Worm (Caenorhabditis elegans) whole organism, early embryonic: ENCODE data around the gene ugt-5.

Experiments
- B0310.2 ChIP-seq: sonication (generic microtip); optimal IDR thresholded peaks from 2 replicates; lab custom pipeline; 2016; ENCODE audit warnings: mild to moderate bottlenecking, missing genetic modification characterization, missing compliant biosample characterization
- F13C5.2 ChIP-seq: sonication (generic microtip); optimal IDR thresholded peaks from 2 replicates; lab custom pipeline; 2017; ENCODE audit warnings: mild to moderate bottlenecking, missing genetic modification characterization, inconsistent platforms, missing compliant biosample characterization
- aly-1 ChIP-seq: sonication (generic microtip); optimal IDR thresholded peaks from 2 replicates; lab custom pipeline; 2016; ENCODE audit warnings: missing genetic modification characterization, missing compliant biosample characterization
- ama-1 ChIP-seq: fragments of 150-350 bp; optimal IDR thresholded peaks from 2 replicates; lab custom pipeline; 2014
- ceh-13 ChIP-seq: fragments of 200-800 bp; sonication (Bioruptor generic); optimal IDR thresholded peaks from 2 replicates; lab custom pipeline; 2018; ENCODE audit warnings: mild to moderate bottlenecking, missing genetic modification characterization, missing compliant biosample characterization
- ceh-36 ChIP-seq: sonication (generic microtip); optimal IDR thresholded peaks from 2 replicates; lab custom pipeline; 2016; ENCODE audit warnings: missing genetic modification characterization, inconsistent platforms, missing compliant biosample characterization
- ets-7 ChIP-seq: sonication (generic microtip); optimal IDR thresholded peaks from 2 replicates; lab custom pipeline; 2016; ENCODE audit warnings: missing genotype, missing genetic modification characterization, missing compliant biosample characterization
- flt-1 ChIP-seq: fragments of 200-800 bp; sonication (Bioruptor generic); IDR thresholded peaks from 2 replicates; pipeline ENCODE4 v1.3.6; 2022; ENCODE audit warnings: missing genetic modification characterization, missing compliant biosample characterization
- hmbx-1 ChIP-seq: sonication (generic microtip); optimal IDR thresholded peaks from 2 replicates; lab custom pipeline; 2016; ENCODE audit warnings: mild to moderate bottlenecking, missing genetic modification characterization, missing compliant biosample characterization
- hmg-4 ChIP-seq: fragments of 200-800 bp; sonication (Bioruptor generic); optimal IDR thresholded peaks from 2 replicates; lab custom pipeline; 2018; ENCODE audit warnings: mild to moderate bottlenecking, missing genetic modification characterization, missing compliant biosample characterization
- hnd-1 ChIP-seq: sonication (generic microtip); optimal IDR thresholded peaks from 2 replicates; lab custom pipeline; 2016; ENCODE audit warnings: missing genetic modification characterization, missing compliant biosample characterization
- pes-1 ChIP-seq: fragments of 200-800 bp; sonication (Bioruptor generic); IDR thresholded peaks from 2 replicates; pipeline ENCODE4 v1.3.6; 2022; ENCODE audit warnings: missing genetic modification reagents, missing genetic modification characterization, missing compliant biosample characterization
- scrt-1 ChIP-seq: fragments of 200-800 bp; sonication (Bioruptor generic); IDR thresholded peaks from 2 replicates; pipeline ENCODE4 v1.3.6; 2022; ENCODE audit warnings: missing genetic modification characterization, missing compliant biosample characterization
- sea-1 ChIP-seq: fragments of 200-800 bp; sonication (Bioruptor generic); conservative IDR thresholded peaks from 2 replicates; pipeline ENCODE4 v1.3.6; 2022; ENCODE audit warnings: missing genetic modification characterization, missing compliant biosample characterization
- tbx-11 ChIP-seq: fragments of 200-800 bp; sonication (Bioruptor generic); IDR thresholded peaks from 2 replicates; pipeline ENCODE4 v1.3.6; 2022; ENCODE audit warnings: missing genetic modification characterization, missing compliant biosample characterization
- tbx-37 ChIP-seq: fragments of 200-800 bp; sonication (Bioruptor generic); conservative IDR thresholded peaks from 2 replicates; pipeline ENCODE4 v1.3.6; 2022; ENCODE audit warnings: missing genetic modification reagents, missing genetic modification characterization, missing compliant biosample characterization
- tra-4 ChIP-seq: sonication (generic microtip); optimal IDR thresholded peaks from 2 replicates; lab custom pipeline; 2017; ENCODE audit warnings: missing genetic modification characterization, missing compliant biosample characterization

ugt-5 gene

DNA sequence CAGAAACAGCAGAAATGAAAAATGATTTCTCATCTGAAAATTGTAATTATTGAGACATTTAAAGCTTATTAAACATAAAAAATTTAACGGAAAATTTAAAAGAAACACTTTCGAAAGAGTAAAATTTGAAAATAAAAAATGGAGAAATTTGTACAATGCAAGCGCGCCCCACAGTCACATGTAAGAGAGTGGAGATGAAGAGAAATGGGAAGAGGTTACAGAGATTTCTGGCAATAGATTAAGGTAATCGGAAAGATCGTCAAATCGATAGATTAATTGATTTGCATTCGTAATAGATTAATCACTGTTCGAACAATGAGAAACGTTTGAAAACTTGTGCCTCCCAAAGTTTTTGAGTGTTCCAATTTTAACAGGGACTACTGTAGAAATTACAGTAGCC, 45.3 kb downstream of the ugt-5 start, which contains the start of gene C15C8.4:
TSS of gene C15C8.4 (minus strand) at position 33 of the 400 bp plus-strand sequence.
- no peak for TF ChIP-seq pes-1 (GFP tag; lab: Robert Waterston, UW)
- TF ChIP-seq flt-1: no peak

DNA sequence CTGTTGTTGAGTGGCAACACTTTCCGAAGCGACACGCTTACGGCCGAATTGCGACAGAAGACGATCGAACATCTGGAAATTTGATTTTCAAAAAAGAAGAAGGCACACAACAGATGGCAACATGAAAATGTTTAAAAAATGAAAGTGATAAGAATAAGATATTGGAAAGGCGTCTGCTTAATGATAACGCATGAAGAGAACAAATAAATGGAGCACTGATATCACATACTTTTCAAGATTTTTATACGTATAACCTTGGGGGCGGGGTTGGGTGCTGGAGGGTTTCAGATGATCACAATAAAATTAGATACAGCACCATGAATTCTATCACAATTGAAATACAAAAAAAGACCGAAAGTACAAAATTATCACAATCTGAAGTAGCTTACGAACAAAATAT, 47.8 kb downstream of the ugt-5 start, which contains the start of gene C15C8.7:
TSS of gene C15C8.7 (minus strand) at position 72 of the 400 bp plus-strand sequence.
- TF ChIP-seq ets-7 (tag; lab: Kevin White, UChicago) (no peak), sea-1 (GFP tag; lab: Robert Waterston, UW) (no peak), ceh-36 (tag; lab: Kevin White, UChicago) (no peak), flt-1 (no peak), aly-1 (tag; lab: Kevin White, UChicago) (no peak), scrt-1 (no peak), tbx-11 (GFP tag; lab: Robert Waterston, UW) (no peak), tra-4 (tag; lab: Kevin White, UChicago) (no peak), F13C5.2 (tag; lab: Kevin White, UChicago) (no peak), ceh-13 (GFP tag; lab: Kevin White, UChicago) (no peak), tbx-37 (GFP tag; lab: Robert Waterston, UW) (no peak), pes-1 (GFP tag; lab: Robert Waterston, UW) (no peak), ama-1 (no peak), hmg-4 (GFP tag; lab: Kevin White, UChicago) (no peak), hnd-1 (tag; lab: Kevin White, UChicago) (no peak), hmbx-1 (no peak)

DNA sequence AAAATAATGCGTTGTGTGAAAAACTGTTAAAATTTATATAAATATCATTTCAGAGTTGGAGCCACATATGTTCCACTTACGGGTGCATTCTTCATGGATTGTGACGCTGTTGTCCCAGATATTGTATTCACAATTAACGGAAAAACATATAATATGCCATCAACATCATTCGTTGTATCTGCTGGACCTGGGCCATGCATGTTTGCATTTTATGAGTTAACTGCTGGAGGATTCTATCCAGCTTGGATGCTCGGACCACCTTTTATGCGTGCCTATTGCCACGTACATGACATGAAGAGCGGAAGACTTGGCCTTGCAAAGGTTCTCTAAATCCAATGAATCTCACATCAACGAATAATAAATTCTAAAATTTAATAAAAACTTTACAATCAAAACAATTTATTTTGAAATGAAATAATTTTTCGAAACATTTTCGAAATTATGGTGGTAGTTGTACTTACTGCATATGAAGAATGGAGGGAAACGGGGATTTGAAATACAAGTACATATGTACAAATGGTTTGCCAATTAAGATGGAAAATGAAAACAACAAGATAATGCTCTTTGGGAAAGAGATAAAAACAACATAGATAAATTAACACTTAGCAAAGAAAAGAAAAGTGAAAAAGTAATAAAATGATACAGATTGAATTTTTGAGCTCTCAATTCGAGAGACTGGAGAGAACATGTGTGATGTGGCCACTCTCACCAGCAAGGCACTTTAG, 48.8 kb downstream of the ugt-5 start:
- no peak for TF ChIP-seq pes-1 (GFP tag; lab: Robert Waterston, UW)
- no peak for TF ChIP-seq aly-1 (tag; lab: Kevin White, UChicago)
- TF ChIP-seq ceh-13 (GFP tag; lab: Kevin White, UChicago): no peak
- no peak for TF ChIP-seq B0310.2
- no peak for TF ChIP-seq tbx-37 (GFP tag; lab: Robert Waterston, UW)
- no peak for TF ChIP-seq hmbx-1
- TF ChIP-seq ets-7 (tag; lab: Kevin White, UChicago): no peak
- TF ChIP-seq scrt-1: no peak
- no peak for TF ChIP-seq ceh-36 (tag; lab: Kevin White, UChicago)
- TF ChIP-seq hmg-4 (GFP tag; lab: Kevin White, UChicago): no peak
- TF ChIP-seq F13C5.2 (tag; lab: Kevin White, UChicago): no peak
- TF ChIP-seq hnd-1 (tag; lab: Kevin White, UChicago): no peak
- TF ChIP-seq ama-1: no peak
- no peak for TF ChIP-seq tbx-11 (GFP tag; lab: Robert Waterston, UW)

DNA sequence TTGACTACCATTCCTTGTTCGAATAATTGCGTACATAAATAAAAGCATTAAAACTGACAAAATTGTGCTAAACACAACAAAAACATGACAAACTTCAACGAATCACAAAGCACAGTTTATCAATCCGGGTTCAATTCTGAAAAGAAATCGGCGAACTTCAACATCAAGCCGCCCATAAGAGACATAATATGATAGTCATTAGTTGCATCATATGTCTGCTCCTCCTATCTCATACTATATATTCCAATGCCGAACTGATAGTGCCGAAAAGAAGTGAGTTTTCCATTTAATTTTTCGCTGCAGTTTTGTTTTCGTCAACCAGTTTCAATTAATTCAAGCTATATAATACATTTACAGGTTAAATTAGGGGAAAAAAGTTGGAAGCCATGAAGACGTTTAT, 51.1 kb downstream of the ugt-5 start, which contains the start of gene hrg-7:
TSS of gene hrg-7 (plus strand) at position 358 of the 400 bp plus-strand sequence.
- no peak for TF ChIP-seq tbx-37 (GFP tag; lab: Robert Waterston, UW)
